Fruit fly (Drosophila melanogaster): ENCODE measurements around the gene CG15412.

DNA sequence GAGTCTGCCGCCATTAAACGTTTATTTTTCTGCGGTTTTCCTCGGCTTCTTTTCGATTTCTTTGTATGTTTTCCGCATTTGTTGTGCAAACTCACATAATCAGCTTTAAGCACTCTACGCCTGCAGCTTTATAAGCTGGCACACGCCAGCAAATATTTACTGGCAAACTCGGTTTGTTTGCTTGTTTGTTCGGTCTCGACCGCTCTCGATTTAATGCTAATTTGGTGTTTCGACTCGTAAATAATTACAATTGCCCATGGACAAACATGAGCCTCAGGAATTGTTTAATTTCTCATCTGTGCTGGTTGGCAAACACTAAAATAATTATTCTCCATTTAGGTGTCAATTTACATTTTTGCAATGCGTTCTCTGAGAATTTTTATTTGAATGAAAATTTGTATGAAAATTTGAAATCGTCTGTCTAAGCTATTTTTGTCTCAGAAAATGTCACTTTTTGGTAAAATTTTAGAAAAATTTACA is 22.1 kb upstream of the CG15412 start, which contains the start of gene CG34175:
- TF ChIP-seq h (optimal IDR thresholded peaks at IDR 0.05) (no peak), psq (optimal IDR thresholded peaks at IDR 0.05) (no peak), Myc (optimal IDR thresholded peaks at IDR 0.05) (no peak), Sin3A (optimal IDR thresholded peaks at IDR 0.05) (no peak), ttk (optimal IDR thresholded peaks at IDR 0.05) (no peak)
